Worm (Caenorhabditis elegans) whole organism, L4 larva: Measurements from ENCODE around the gene ppk-2.

Experiments
- D1046.2 ChIP-seq: fragments of 200-800 bp; sonication (Bioruptor generic); IDR thresholded peaks from 2 replicates; pipeline ENCODE4 v1.3.6; 2022; ENCODE audit warnings: missing genetic modification characterization, missing compliant biosample characterization
- ZK337.2 ChIP-seq: fragments of 200-800 bp; sonication (Bioruptor generic); IDR thresholded peaks from 2 replicates; pipeline ENCODE4 v1.3.6; 2022; ENCODE audit warnings: missing genetic modification reagents, missing genetic modification characterization, missing compliant biosample characterization
- ZK546.5 ChIP-seq, 2 experiments: sonication (generic microtip); optimal IDR thresholded peaks; 2 replicates each; lab custom pipeline; 2017; ENCODE audit warnings: missing biosample characterization in 2 of 2, missing genetic modification characterization in 2 of 2
- aly-2 ChIP-seq: sonication (generic microtip); optimal IDR thresholded peaks from 2 replicates; lab custom pipeline; 2018; ENCODE audit warnings: missing biosample characterization, missing genetic modification characterization
- ceh-20 ChIP-seq: fragments of 200-800 bp; sonication (Bioruptor generic); IDR thresholded peaks from 2 replicates; pipeline ENCODE4 v1.3.6; 2022; ENCODE audit warnings: missing genetic modification reagents, missing genetic modification characterization, missing compliant biosample characterization
- ceh-28 ChIP-seq: fragments of 150-350 bp; optimal IDR thresholded peaks from 2 replicates; lab custom pipeline; 2014; ENCODE audit warnings: missing biosample characterization, missing genetic modification reagents, missing genetic modification characterization
- ceh-44 ChIP-seq: fragments of 200-800 bp; sonication (Bioruptor generic); IDR thresholded peaks from 2 replicates; pipeline ENCODE4 v1.3.6; 2022; ENCODE audit warnings: missing genetic modification reagents, missing genetic modification characterization, missing compliant biosample characterization
- ces-1 ChIP-seq: fragments of 150-350 bp; sonication (generic microtip); optimal IDR thresholded peaks from 4 replicates; lab custom pipeline; 2014; ENCODE audit warnings: missing biosample characterization, missing genetic modification reagents, missing genetic modification characterization
- cey-2 ChIP-seq: sonication (generic microtip); optimal IDR thresholded peaks from 3 replicates; lab custom pipeline; 2017; ENCODE audit warnings: missing genetic modification characterization, mild to moderate bottlenecking, missing compliant biosample characterization, antibody characterized with exemption, borderline replicate concordance; ENCODE audit not compliant: insufficient read depth
- ctbp-1 ChIP-seq: fragments of 200-800 bp; sonication (Bioruptor generic); IDR thresholded peaks from 2 replicates; pipeline ENCODE4 v1.3.6; 2022; ENCODE audit warnings: missing genetic modification reagents, missing genetic modification characterization, missing compliant biosample characterization
- daf-16 ChIP-seq, 3 experiments: sonication (generic microtip); optimal IDR thresholded peaks; 2 replicates each; lab custom pipeline; 2016 to 2017; ENCODE audit warnings: missing genetic modification characterization in 3 of 3, missing genetic modification reagents in 3 of 3, mild to moderate bottlenecking in 2 of 3, missing compliant biosample characterization in 2 of 3, missing biosample characterization in 1 of 3, moderate library complexity in 1 of 3
- daf-19 ChIP-seq: fragments of 200-800 bp; sonication (Bioruptor generic); conservative IDR thresholded peaks from 2 replicates; pipeline ENCODE4 v1.3.6; 2022; ENCODE audit warnings: missing genetic modification characterization, missing compliant biosample characterization
- dmd-6 ChIP-seq: fragments of 200-800 bp; sonication (Bioruptor generic); IDR thresholded peaks from 2 replicates; pipeline ENCODE4 v1.3.6; 2022; ENCODE audit warnings: missing genetic modification reagents, missing genetic modification characterization, missing compliant biosample characterization
- duxl-1 ChIP-seq: sonication (generic microtip); optimal IDR thresholded peaks from 2 replicates; lab custom pipeline; 2016; ENCODE audit warnings: mild to moderate bottlenecking, missing genetic modification characterization, moderate library complexity, missing compliant biosample characterization; ENCODE audit not compliant: poor library complexity
- dve-1 ChIP-seq: sonication (generic microtip); optimal IDR thresholded peaks from 2 replicates; lab custom pipeline; 2017; ENCODE audit warnings: antibody characterized with exemption, mild to moderate bottlenecking, missing genetic modification characterization, missing compliant biosample characterization; ENCODE audit not compliant: insufficient read depth
- egl-27 ChIP-seq: sonication (generic microtip); optimal IDR thresholded peaks from 3 replicates; lab custom pipeline; 2017; ENCODE audit warnings: missing biosample characterization, missing genetic modification reagents, missing genetic modification characterization
- egl-43 ChIP-seq: fragments of 200-800 bp; sonication (Bioruptor generic); IDR thresholded peaks from 2 replicates; pipeline ENCODE4 v1.3.6; 2022; ENCODE audit warnings: missing genetic modification reagents, missing genetic modification characterization, missing compliant biosample characterization
- fos-1 ChIP-seq: fragments of 150-350 bp; optimal IDR thresholded peaks from 2 replicates; lab custom pipeline; 2014; ENCODE audit warnings: missing biosample characterization, missing genetic modification characterization
- hif-1 ChIP-seq, 2 experiments: sonication (generic microtip); optimal IDR thresholded peaks; 2 replicates each; lab custom pipeline; 2016 to 2017; ENCODE audit warnings: missing compliant biosample characterization in 2 of 2, missing genetic modification characterization in 2 of 2, missing genetic modification reagents in 2 of 2, missing genotype in 2 of 2, mild to moderate bottlenecking in 1 of 2
- lin-13 ChIP-seq: fragments of 150-350 bp; optimal IDR thresholded peaks from 2 replicates; lab custom pipeline; 2014; ENCODE audit warnings: missing biosample characterization, missing genetic modification reagents, missing genetic modification characterization
- lin-29 ChIP-seq: fragments of 200-800 bp; sonication (Bioruptor generic); IDR thresholded peaks from 2 replicates; pipeline ENCODE4 v1.3.6; 2022; ENCODE audit warnings: missing genetic modification reagents, missing genetic modification characterization, missing compliant biosample characterization
- lin-39 ChIP-seq: fragments of 150-350 bp; optimal IDR thresholded peaks from 2 replicates; lab custom pipeline; 2014; ENCODE audit warnings: missing biosample characterization, missing genetic modification reagents, missing genetic modification characterization
- madf-5 ChIP-seq, 2 experiments: fragments of 200-800 bp; sonication (Bioruptor generic); IDR thresholded peaks; 2 replicates each; pipeline ENCODE4 v1.3.6; 2022; ENCODE audit warnings: missing compliant biosample characterization in 2 of 2, missing genetic modification characterization in 2 of 2
- mdl-1 ChIP-seq, 2 experiments: fragments of 150-350 bp in 1 of 2; sonication (generic microtip) in 1 of 2; optimal IDR thresholded peaks; 2 replicates each; lab custom pipeline; 2014 to 2017; ENCODE audit warnings: missing biosample characterization in 2 of 2, missing genetic modification characterization in 2 of 2
- mdt-29 ChIP-seq: fragments of 200-800 bp; sonication (Bioruptor generic); IDR thresholded peaks from 2 replicates; pipeline ENCODE4 v1.3.6; 2022; ENCODE audit warnings: missing genetic modification reagents, missing genetic modification characterization, missing compliant biosample characterization
- nhr-11 ChIP-seq: fragments of 150-350 bp; optimal IDR thresholded peaks from 2 replicates; lab custom pipeline; 2014; ENCODE audit warnings: missing biosample characterization, missing genetic modification characterization
- nhr-237 ChIP-seq: sonication (generic microtip); optimal IDR thresholded peaks from 2 replicates; lab custom pipeline; 2017; ENCODE audit warnings: missing biosample characterization, missing genetic modification characterization
- nhr-28 ChIP-seq: fragments of 150-350 bp; optimal IDR thresholded peaks from 2 replicates; lab custom pipeline; 2014; ENCODE audit warnings: missing biosample characterization, missing genetic modification characterization
- nhr-42 ChIP-seq: fragments of 200-800 bp; sonication (Bioruptor generic); IDR thresholded peaks from 2 replicates; pipeline ENCODE4 v1.3.6; 2022; ENCODE audit warnings: missing genetic modification characterization, missing compliant biosample characterization
- nhr-76 ChIP-seq: fragments of 150-350 bp; optimal IDR thresholded peaks from 2 replicates; lab custom pipeline; 2014; ENCODE audit warnings: missing biosample characterization, missing genetic modification characterization
- pqm-1 ChIP-seq: sonication (generic microtip); optimal IDR thresholded peaks from 2 replicates; lab custom pipeline; 2017; ENCODE audit warnings: missing biosample characterization, missing genetic modification characterization
- tag-97 ChIP-seq: fragments of 200-800 bp; sonication (Bioruptor generic); IDR thresholded peaks from 2 replicates; pipeline ENCODE4 v1.3.6; 2022; ENCODE audit warnings: missing genetic modification characterization, missing compliant biosample characterization
- unc-62 ChIP-seq, 3 experiments: fragments of 150-350 bp in 1 of 3; sonication (generic microtip); optimal IDR thresholded peaks in 2 of 3; peaks in 1 of 3; 1 replicate in 1 of 3; 2 replicates in 2 of 3; lab custom pipeline; 2014 to 2017; ENCODE audit warnings: missing biosample characterization in 3 of 3, missing genetic modification characterization in 3 of 3, missing genetic modification reagents in 3 of 3, missing genotype in 1 of 3
- zag-1 ChIP-seq: fragments of 150-350 bp; optimal IDR thresholded peaks from 2 replicates; lab custom pipeline; 2014; ENCODE audit warnings: missing biosample characterization, missing genetic modification characterization
- zip-11 ChIP-seq: fragments of 200-800 bp; sonication (Bioruptor generic); IDR thresholded peaks from 2 replicates; pipeline ENCODE4 v1.3.6; 2022; ENCODE audit warnings: missing genetic modification characterization, missing compliant biosample characterization
- ztf-7 ChIP-seq: fragments of 150-350 bp; optimal IDR thresholded peaks from 2 replicates; lab custom pipeline; 2014; ENCODE audit warnings: missing biosample characterization, missing genetic modification characterization

Gene ppk-2

DNA sequence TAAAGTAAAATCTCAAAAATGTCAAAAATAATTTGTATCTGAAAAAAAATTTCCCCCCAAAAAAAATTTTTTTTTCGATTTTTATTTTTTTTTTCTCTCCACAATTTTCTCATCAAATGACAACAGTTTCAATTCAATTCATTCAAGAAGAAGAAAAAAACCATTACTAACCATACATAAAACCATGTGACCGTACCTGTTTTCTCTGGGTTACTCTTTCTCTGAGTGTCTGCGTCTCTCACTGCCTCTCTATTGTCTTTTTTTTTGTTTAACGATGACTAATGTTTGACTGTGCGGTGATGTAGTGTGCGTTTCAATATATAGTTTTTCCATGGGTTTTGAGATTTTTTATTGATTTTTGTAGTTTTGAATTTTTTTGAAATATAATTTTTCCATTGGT is 11.4 kb upstream of the ppk-2 start (continued):
- TF ChIP-seq hif-1 (tag; optimal IDR thresholded peaks at IDR 0.05; lab: Kevin White, UChicago) = peak in 1 of 2 experiments; percentile 17
- TF ChIP-seq ceh-20 (GFP tag; lab: Robert Waterston, UW) = no peak

DNA sequence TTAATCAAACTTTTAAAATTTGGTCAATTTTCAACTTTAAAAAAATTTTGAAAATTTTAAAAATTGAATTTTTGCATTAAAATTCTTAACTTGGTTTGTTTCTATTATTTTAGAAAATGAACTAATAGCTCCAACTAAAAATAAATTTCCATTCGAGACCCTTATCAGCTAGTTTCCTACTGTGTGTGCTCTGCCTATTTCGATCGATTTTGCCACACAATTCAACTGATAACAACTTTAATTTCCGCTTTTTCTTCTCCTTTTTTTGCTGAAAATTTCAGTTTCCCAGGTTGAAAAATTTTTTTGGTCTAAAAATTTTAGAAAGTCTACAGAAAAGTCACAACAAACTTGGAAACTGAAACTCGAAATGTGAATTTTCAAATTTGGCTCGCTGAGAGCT is 10.7 kb upstream of the ppk-2 start:
- no peak for TF ChIP-seq ctbp-1 (GFP tag; lab: Robert Waterston, UW)
- no peak for TF ChIP-seq ceh-20 (GFP tag; lab: Robert Waterston, UW)
- no peak for TF ChIP-seq D1046.2 (GFP tag; lab: Robert Waterston, UW)
- peak in 1 of 2 experiments; percentile 57 for TF ChIP-seq unc-62 (GFP tag; optimal IDR thresholded peaks at IDR 0.05 in 1 of 2; lab: Kevin White, UChicago)
- TF ChIP-seq unc-62 (tag; optimal IDR thresholded peaks at IDR 0.05; lab: Kevin White, UChicago) = no peak
- no peak for TF ChIP-seq mdl-1 (tag; optimal IDR thresholded peaks at IDR 0.05; lab: Kevin White, UChicago)
- peak; percentile 6; the same call in 1 of the 2 replicates for TF ChIP-seq dmd-6
- no peak for TF ChIP-seq ceh-44 (GFP tag; lab: Robert Waterston, UW)
- TF ChIP-seq zag-1 (tag; lab: Kevin White, UChicago) = no peak
- TF ChIP-seq daf-16 (GFP tag; optimal IDR thresholded peaks at IDR 0.05; lab: Kevin White, UChicago) = no peak
- TF ChIP-seq daf-16 (tag; optimal IDR thresholded peaks at IDR 0.05; lab: Kevin White, UChicago) = peak; percentile 54
- no peak for TF ChIP-seq daf-19 (GFP tag; lab: Robert Waterston, UW)
- TF ChIP-seq ces-1 (GFP tag; lab: Kevin White, UChicago) = no peak
- TF ChIP-seq ZK337.2 (GFP tag; lab: Robert Waterston, UW) = no peak
- TF ChIP-seq zip-11 (GFP tag; lab: Robert Waterston, UW) = no peak
- no peak for TF ChIP-seq cey-2 (tag; lab: Kevin White, UChicago)
- no peak for TF ChIP-seq lin-13
- no peak for TF ChIP-seq fos-1 (tag; lab: Kevin White, UChicago)
- TF ChIP-seq nhr-28 = peak; percentile 65
- peak; percentile 64 for TF ChIP-seq pqm-1 (tag; lab: Kevin White, UChicago)
- peak; percentile 20 for TF ChIP-seq dve-1 (tag; lab: Kevin White, UChicago)
- TF ChIP-seq tag-97 (GFP tag; lab: Robert Waterston, UW) = no peak
- no peak for TF ChIP-seq ztf-7 (tag; lab: Kevin White, UChicago)
- no peak for TF ChIP-seq nhr-11 (tag; lab: Kevin White, UChicago)
- TF ChIP-seq nhr-76 = no peak

DNA sequence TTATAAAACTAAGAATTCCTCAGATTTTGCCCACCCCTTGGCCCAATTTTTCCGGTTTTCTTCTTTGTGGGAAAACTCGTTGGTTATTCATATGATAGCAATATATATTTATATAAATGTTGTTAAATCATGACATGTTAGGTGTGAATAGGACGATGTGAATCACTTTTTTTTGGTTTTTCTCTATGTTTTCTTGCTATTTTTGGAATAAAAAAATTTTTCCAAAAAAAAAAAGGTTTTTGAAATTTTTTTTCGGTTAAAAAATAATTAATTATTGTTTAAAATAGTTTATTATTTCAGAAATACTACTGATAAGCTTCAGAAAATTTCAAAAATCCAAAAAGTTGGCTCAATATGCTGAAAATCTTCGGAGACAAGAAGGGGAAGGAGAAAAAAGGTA is 9.7 kb upstream of the ppk-2 start, which contains the start of gene Y48G9A.9:
Gene Y48G9A.9 (plus strand): TSS at position 301 of the 400 bp plus-strand sequence.
- TF ChIP-seq lin-29 (GFP tag; lab: Robert Waterston, UW) = no peak
- no peak for TF ChIP-seq nhr-237 (tag; lab: Kevin White, UChicago)
- no peak for TF ChIP-seq duxl-1
- no peak for TF ChIP-seq mdt-29 (GFP tag; lab: Robert Waterston, UW)
- no peak for TF ChIP-seq madf-5 (GFP tag; IDR thresholded peaks at IDR 0.05; lab: Robert Waterston, UW)
- TF ChIP-seq egl-43 = no peak
- TF ChIP-seq nhr-42 (GFP tag; lab: Robert Waterston, UW) = no peak
- TF ChIP-seq ZK546.5 (tag; optimal IDR thresholded peaks at IDR 0.05; lab: Kevin White, UChicago) = no peak
- no peak for TF ChIP-seq lin-39 (tag; lab: Kevin White, UChicago)

DNA sequence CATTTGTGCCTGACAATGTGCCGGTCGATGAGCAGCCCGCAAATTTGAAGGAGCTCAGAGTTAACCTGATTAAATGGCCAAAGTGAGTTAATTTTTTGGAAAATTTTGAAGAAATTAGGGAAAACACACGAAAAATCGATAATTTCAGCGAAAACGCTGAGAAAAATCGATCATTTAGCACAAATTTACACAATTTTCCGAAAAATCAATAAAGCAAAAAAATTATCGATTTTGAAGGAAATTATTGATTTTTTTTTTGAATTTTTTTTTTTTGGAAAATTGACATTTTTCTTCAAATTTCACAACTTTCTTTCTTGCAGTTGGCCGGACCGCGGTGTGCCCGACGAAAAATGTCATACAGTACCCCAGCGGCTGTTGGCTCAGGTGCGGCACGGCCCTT is 3.9 kb upstream of the ppk-2 start:
- TF ChIP-seq aly-2 (tag; lab: Kevin White, UChicago) (no peak), ceh-28 (tag; lab: Kevin White, UChicago) (peak; percentile 85), egl-27 (tag; lab: Kevin White, UChicago) (no peak)
